Worm (Caenorhabditis elegans) whole organism, midembryonic: ENCODE results near the gene Y75B12A.2.
A peak's percentile ranks its signal among the peaks of the same experiment; 100 is the strongest.

Experiments
- cog-1 ChIP-seq: sonication (generic microtip); optimal IDR thresholded peaks from 2 replicates; lab custom pipeline; 2016; ENCODE audit warnings: missing genetic modification characterization, missing compliant biosample characterization
- flt-1 ChIP-seq: fragments of 200-800 bp; sonication (Bioruptor generic); IDR thresholded peaks from 2 replicates; pipeline ENCODE4 v1.3.6; 2022; ENCODE audit warnings: missing genetic modification characterization, missing compliant biosample characterization
- klf-2 ChIP-seq: fragments of 200-800 bp; sonication (Bioruptor generic); conservative IDR thresholded peaks from 2 replicates; pipeline ENCODE4 v1.3.6; 2022; ENCODE audit warnings: missing genetic modification reagents, missing genetic modification characterization, missing compliant biosample characterization
- med-1 ChIP-seq: sonication (generic microtip); optimal IDR thresholded peaks from 2 replicates; lab custom pipeline; 2017; ENCODE audit warnings: missing genetic modification characterization, mild to moderate bottlenecking, missing compliant biosample characterization, antibody characterized with exemption, missing genetic modification reagents; ENCODE audit not compliant: insufficient read depth
- tab-1 ChIP-seq: fragments of 200-800 bp; sonication (Bioruptor generic); IDR thresholded peaks from 2 replicates; pipeline ENCODE4 v1.3.6; 2022; ENCODE audit warnings: missing genetic modification characterization, missing compliant biosample characterization
- ztf-29 ChIP-seq: fragments of 200-800 bp; sonication (Bioruptor generic); IDR thresholded peaks from 2 replicates; pipeline ENCODE4 v1.3.6; 2022; ENCODE audit warnings: missing genetic modification reagents, missing genetic modification characterization, missing compliant biosample characterization

ce11 chrV:15136772-15137171 lies 27.4 kb downstream of the Y75B12A.2 start, which contains the start of gene aipl-1:
- TF ChIP-seq flt-1 (GFP tag; lab: Robert Waterston, UW), result no peak
- TF ChIP-seq tab-1 (GFP tag; lab: Robert Waterston, UW), result no peak
- no peak for TF ChIP-seq ztf-29 (GFP tag; lab: Robert Waterston, UW)
- no peak for TF ChIP-seq med-1 (GFP tag; lab: Kevin White, UChicago)
- TF ChIP-seq klf-2 (GFP tag; lab: Robert Waterston, UW), result no peak
- TF ChIP-seq cog-1 (tag; lab: Kevin White, UChicago), result peak; percentile 1
